Fruit fly (Drosophila melanogaster) whole organism, embryonic: Measurements from ENCODE around the gene mRpL10.

Experiments
- CG18011 ChIP-seq: fragments of 200-800 bp; sonication (Bioruptor generic); optimal IDR thresholded peaks from 2 replicates; lab custom pipeline; 2017; ENCODE audit warnings: missing biosample characterization, missing genetic modification characterization, mild to moderate bottlenecking, moderate library complexity, missing genotype
- CTCF ChIP-seq: fragments of 200-800 bp; sonication (Bioruptor generic); optimal IDR thresholded peaks from 2 replicates; lab custom pipeline; 2017; ENCODE audit warnings: missing biosample characterization, mild to moderate bottlenecking, missing genetic modification characterization, moderate library complexity
- Deaf1 ChIP-seq: fragments of 200-800 bp; optimal IDR thresholded peaks from 3 replicates; lab custom pipeline; 2019; ENCODE audit warnings: missing biosample characterization, mild to moderate bottlenecking, missing genetic modification characterization, moderate library complexity
- H2.0 ChIP-seq: fragments of 200-800 bp; sonication (Bioruptor generic); IDR thresholded peaks from 2 replicates; pipeline ENCODE4 v1.3.6; 2022; ENCODE audit warnings: missing biosample characterization, missing genetic modification characterization
- Neu2 ChIP-seq: fragments of 200-800 bp; sonication (Bioruptor generic); optimal IDR thresholded peaks from 3 replicates; lab custom pipeline; 2016; ENCODE audit warnings: missing biosample characterization, missing genetic modification characterization, borderline replicate concordance
- her ChIP-seq: fragments of 200-800 bp; sonication (Bioruptor generic); optimal IDR thresholded peaks from 2 replicates; lab custom pipeline; 2016; ENCODE audit warnings: missing biosample characterization, missing genetic modification characterization
- mam ChIP-seq: fragments of 200-800 bp; sonication (Bioruptor generic); optimal IDR thresholded peaks from 3 replicates; lab custom pipeline; 2016; ENCODE audit warnings: missing biosample characterization, missing genetic modification characterization

dm6 chr2L:250507-251215, 47.1 kb downstream of the mRpL10 start, which contains the start of gene kis:
- TF ChIP-seq Neu2 (GFP tag; lab: Kevin White, UChicago) (no peak), mam (GFP tag; lab: Kevin White, UChicago) (peak; percentile 56), her (peak; percentile 35), CG18011 (GFP tag; lab: Kevin White, UChicago) (peak; percentile 27), CTCF (GFP tag; lab: Kevin White, UChicago) (peak; percentile 54), Deaf1 (tag; lab: Kevin White, UChicago) (peak; percentile 35), H2.0 (GFP tag; lab: Robert Waterston, UW) (no peak)
